Worm (Caenorhabditis elegans) whole organism, L1 larva: ENCODE measurements around the gene nspg-5.

Experiments used
- C04F5.9 ChIP-seq: sonication (generic microtip); optimal IDR thresholded peaks from 2 replicates; lab custom pipeline; 2016; ENCODE audit warnings: missing genetic modification characterization, missing compliant biosample characterization
- C16A3.4 ChIP-seq: fragments of 150-350 bp; optimal IDR thresholded peaks from 2 replicates; lab custom pipeline; 2014; ENCODE audit warnings: missing biosample characterization, missing genetic modification characterization
- aha-1 ChIP-seq: fragments of 150-350 bp; optimal IDR thresholded peaks from 2 replicates; lab custom pipeline; 2014; ENCODE audit warnings: missing biosample characterization, missing genetic modification characterization
- alr-1 ChIP-seq: fragments of 200-800 bp; sonication (Bioruptor generic); optimal IDR thresholded peaks from 2 replicates; lab custom pipeline; 2018; ENCODE audit warnings: borderline replicate concordance, mild to moderate bottlenecking, missing genetic modification characterization, missing compliant biosample characterization
- blmp-1 ChIP-seq: fragments of 150-350 bp; optimal IDR thresholded peaks from 2 replicates; lab custom pipeline; 2014; ENCODE audit warnings: missing biosample characterization, missing genetic modification characterization
- ceh-63 ChIP-seq: fragments of 200-800 bp; sonication (Bioruptor generic); optimal IDR thresholded peaks from 2 replicates; lab custom pipeline; 2018; ENCODE audit warnings: mild to moderate bottlenecking, missing genetic modification characterization, missing compliant biosample characterization
- ceh-88 ChIP-seq: fragments of 200-800 bp; sonication (Bioruptor generic); IDR thresholded peaks from 2 replicates; pipeline ENCODE4 v1.3.6; 2022; ENCODE audit warnings: missing genetic modification characterization, missing compliant biosample characterization
- ceh-90 ChIP-seq: sonication (generic microtip); optimal IDR thresholded peaks from 2 replicates; lab custom pipeline; 2016; ENCODE audit warnings: missing genetic modification characterization, missing compliant biosample characterization
- dsc-1 ChIP-seq: sonication (generic microtip); optimal IDR thresholded peaks from 2 replicates; lab custom pipeline; 2016; ENCODE audit warnings: mild to moderate bottlenecking, missing genetic modification characterization, missing compliant biosample characterization
- efl-1 ChIP-seq, 4 experiments: fragments of 150-350 bp; optimal IDR thresholded peaks in 3 of 4; peaks in 1 of 4; 1 replicate in 1 of 4; 2 replicates in 3 of 4; lab custom pipeline; 2014; ENCODE audit warnings: missing biosample characterization in 2 of 4, missing genetic modification characterization in 2 of 4, missing genetic modification reagents in 2 of 4
- egl-13 ChIP-seq: sonication (generic microtip); optimal IDR thresholded peaks from 2 replicates; lab custom pipeline; 2016; ENCODE audit warnings: missing genotype, missing genetic modification reagents, missing genetic modification characterization, missing compliant biosample characterization
- fkh-10 ChIP-seq: sonication (generic microtip); optimal IDR thresholded peaks from 2 replicates; lab custom pipeline; 2017; ENCODE audit warnings: missing biosample characterization, missing genetic modification reagents, missing genetic modification characterization
- fos-1 ChIP-seq: fragments of 150-350 bp; optimal IDR thresholded peaks from 2 replicates; lab custom pipeline; 2014; ENCODE audit warnings: missing biosample characterization, missing genetic modification characterization
- grh-1 ChIP-seq: fragments of 200-800 bp; sonication (Bioruptor generic); IDR thresholded peaks from 2 replicates; pipeline ENCODE4 v1.3.6; 2022; ENCODE audit warnings: missing genetic modification reagents, missing genetic modification characterization, missing compliant biosample characterization
- hlh-17 ChIP-seq: fragments of 200-800 bp; sonication (Bioruptor generic); optimal IDR thresholded peaks from 2 replicates; lab custom pipeline; 2018; ENCODE audit warnings: missing genetic modification characterization, mild to moderate bottlenecking, missing compliant biosample characterization, moderate library complexity, borderline replicate concordance
- hlh-4 ChIP-seq: sonication (generic microtip); optimal IDR thresholded peaks from 2 replicates; lab custom pipeline; 2016; ENCODE audit warnings: mild to moderate bottlenecking, missing genetic modification characterization, missing compliant biosample characterization
- hpl-2 ChIP-seq: fragments of 150-350 bp; optimal IDR thresholded peaks from 2 replicates; lab custom pipeline; 2014; ENCODE audit warnings: missing biosample characterization, missing genetic modification reagents, missing genetic modification characterization
- irx-1 ChIP-seq: sonication (generic microtip); optimal IDR thresholded peaks from 2 replicates; lab custom pipeline; 2016; ENCODE audit warnings: missing genetic modification characterization, missing compliant biosample characterization
- isw-1 ChIP-seq: fragments of 200-800 bp; sonication (Bioruptor generic); IDR thresholded peaks from 2 replicates; pipeline ENCODE4 v1.3.6; 2022; ENCODE audit warnings: missing genetic modification characterization, missing compliant biosample characterization
- jun-1 ChIP-seq: fragments of 150-350 bp; optimal IDR thresholded peaks from 2 replicates; lab custom pipeline; 2014; ENCODE audit warnings: missing biosample characterization, missing genetic modification reagents, missing genetic modification characterization
- lin-13 ChIP-seq: fragments of 150-350 bp; optimal IDR thresholded peaks from 2 replicates; lab custom pipeline; 2014; ENCODE audit warnings: missing biosample characterization, missing genetic modification reagents, missing genetic modification characterization
- lin-14 ChIP-seq: fragments of 200-800 bp; sonication (Bioruptor generic); optimal IDR thresholded peaks from 2 replicates; lab custom pipeline; 2018; ENCODE audit warnings: mild to moderate bottlenecking, missing genetic modification characterization, moderate library complexity, missing compliant biosample characterization
- lin-35 ChIP-seq, 2 experiments: fragments of 150-350 bp; optimal IDR thresholded peaks; 2 replicates each; lab custom pipeline; 2014; ENCODE audit warnings: missing biosample characterization in 2 of 2, missing genetic modification characterization in 2 of 2, missing genetic modification reagents in 2 of 2
- lir-3 ChIP-seq: sonication (generic microtip); optimal IDR thresholded peaks from 2 replicates; lab custom pipeline; 2016; ENCODE audit warnings: mild to moderate bottlenecking, missing genetic modification characterization, moderate library complexity, missing compliant biosample characterization; ENCODE audit not compliant: poor library complexity
- mef-2 ChIP-seq: fragments of 150-350 bp; optimal IDR thresholded peaks from 2 replicates; lab custom pipeline; 2014; ENCODE audit warnings: missing biosample characterization, missing genetic modification characterization
- nhr-19 ChIP-seq: fragments of 200-800 bp; sonication (Bioruptor generic); conservative IDR thresholded peaks from 2 replicates; pipeline ENCODE4 v1.3.6; 2022; ENCODE audit warnings: missing genetic modification characterization, missing compliant biosample characterization
- nhr-237 ChIP-seq: fragments of 150-350 bp; optimal IDR thresholded peaks from 2 replicates; lab custom pipeline; 2014; ENCODE audit warnings: missing biosample characterization, missing genetic modification characterization
- nhr-71 ChIP-seq: sonication (generic microtip); optimal IDR thresholded peaks from 2 replicates; lab custom pipeline; 2016; ENCODE audit warnings: mild to moderate bottlenecking, missing genetic modification characterization, moderate library complexity, missing compliant biosample characterization
- nhr-76 ChIP-seq: sonication (generic microtip); optimal IDR thresholded peaks from 2 replicates; lab custom pipeline; 2017; ENCODE audit warnings: missing biosample characterization, missing genetic modification characterization
- nhr-85 ChIP-seq: sonication (generic microtip); peaks from one replicate; lab custom pipeline; 2016; ENCODE audit warnings: missing genetic modification characterization, inconsistent platforms, missing compliant biosample characterization
- pax-3 ChIP-seq: fragments of 200-800 bp; sonication (Bioruptor generic); optimal IDR thresholded peaks from 2 replicates; lab custom pipeline; 2018; ENCODE audit warnings: mild to moderate bottlenecking, missing genetic modification characterization, moderate library complexity, missing compliant biosample characterization
- skn-1 ChIP-seq: fragments of 150-350 bp; optimal IDR thresholded peaks from 2 replicates; lab custom pipeline; 2014; ENCODE audit warnings: missing biosample characterization, missing genetic modification characterization
- snpc-4 ChIP-seq: fragments of 150-350 bp; optimal IDR thresholded peaks from 2 replicates; lab custom pipeline; 2014; ENCODE audit warnings: missing biosample characterization, missing genetic modification characterization
- snu-23 ChIP-seq: sonication (generic microtip); optimal IDR thresholded peaks from 2 replicates; lab custom pipeline; 2016; ENCODE audit warnings: missing genetic modification characterization, missing compliant biosample characterization
- sox-4 ChIP-seq: sonication (generic microtip); optimal IDR thresholded peaks from 2 replicates; lab custom pipeline; 2016; ENCODE audit warnings: missing genetic modification characterization, missing compliant biosample characterization
- sup-37 ChIP-seq: fragments of 200-800 bp; sonication (Bioruptor generic); optimal IDR thresholded peaks from 2 replicates; lab custom pipeline; 2018; ENCODE audit warnings: mild to moderate bottlenecking, missing genetic modification characterization, missing compliant biosample characterization
- unc-130 ChIP-seq: fragments of 150-350 bp; optimal IDR thresholded peaks from 2 replicates; lab custom pipeline; 2017; ENCODE audit warnings: missing biosample characterization, missing genetic modification characterization, inconsistent platforms
- unc-62 ChIP-seq: fragments of 150-350 bp; optimal IDR thresholded peaks from 2 replicates; lab custom pipeline; 2014; ENCODE audit warnings: missing biosample characterization, missing genetic modification reagents, missing genetic modification characterization
- xbp-1 ChIP-seq: sonication (generic microtip); optimal IDR thresholded peaks from 2 replicates; lab custom pipeline; 2016; ENCODE audit warnings: missing genetic modification characterization, missing compliant biosample characterization
- ztf-11 ChIP-seq, 2 experiments: sonication (generic microtip); optimal IDR thresholded peaks; 2 replicates each; lab custom pipeline; 2016 to 2017; ENCODE audit warnings: missing genetic modification characterization in 2 of 2, missing biosample characterization in 1 of 2, missing compliant biosample characterization in 1 of 2

Gene nspg-5

ce11 chrX:2971542-2971988 lies 10.2 kb upstream of the nspg-5 start (continued):
- TF ChIP-seq jun-1 (tag; lab: Kevin White, UChicago) = peak; percentile 71
- TF ChIP-seq ceh-88 = peak; percentile 37; the same call in 1 of the 2 replicates
- peak; percentile 74 for TF ChIP-seq lir-3 (tag; lab: Kevin White, UChicago)
- peak; percentile 71 for TF ChIP-seq nhr-19 (GFP tag; lab: Robert Waterston, UW)
- TF ChIP-seq ceh-90 (tag; lab: Kevin White, UChicago) = peak; percentile 21

- TF ChIP-seq snpc-4 (tag; lab: Kevin White, UChicago) (no peak), lin-14 (GFP tag; lab: Kevin White, UChicago) (peak; percentile 21), dsc-1 (no peak), nhr-85 (peak; percentile 56), hlh-17 (GFP tag; lab: Kevin White, UChicago) (no peak), nhr-237 (tag; lab: Kevin White, UChicago) (no peak), snu-23 (GFP tag; lab: Kevin White, UChicago) (peak; percentile 11), irx-1 (tag; lab: Kevin White, UChicago) (no peak), C16A3.4 (tag; lab: Kevin White, UChicago) (no peak), jun-1 (tag; lab: Kevin White, UChicago) (no peak), egl-13 (tag; lab: Kevin White, UChicago) (no peak), grh-1 (no peak), isw-1 (GFP tag; lab: Robert Waterston, UW) (no peak), C04F5.9 (tag; lab: Kevin White, UChicago) (no peak), lir-3 (tag; lab: Kevin White, UChicago) (peak; percentile 0), hlh-4 (tag; lab: Kevin White, UChicago) (no peak), lin-13 (GFP tag; lab: Kevin White, UChicago) (no peak), fos-1 (tag; lab: Kevin White, UChicago) (no peak), blmp-1 (peak; percentile 36), ceh-63 (GFP tag; lab: Kevin White, UChicago) (peak; percentile 41), pax-3 (tag; lab: Kevin White, UChicago) (no peak), efl-1 (optimal IDR thresholded peaks at IDR 0.05; lab: Kevin White, UChicago) (no peak), efl-1 (GFP tag; optimal IDR thresholded peaks at IDR 0.05 in 1 of 2; lab: Kevin White, UChicago) (peak in 1 of 2 experiments; percentile 88), unc-130 (tag; lab: Kevin White, UChicago) (no peak), xbp-1 (no peak), unc-62 (GFP tag; lab: Kevin White, UChicago) (no peak), lin-35 (GFP tag; optimal IDR thresholded peaks at IDR 0.05; lab: Kevin White, UChicago) (peak in 1 of 2 experiments; percentile 58), skn-1 (peak; percentile 31), ztf-11 (tag; optimal IDR thresholded peaks at IDR 0.05; lab: Kevin White, UChicago) (no peak), aha-1 (tag; lab: Kevin White, UChicago) (no peak), sup-37 (GFP tag; lab: Kevin White, UChicago) (peak; percentile 1), sox-4 (tag; lab: Kevin White, UChicago) (no peak), alr-1 (tag; lab: Kevin White, UChicago) (no peak), fkh-10 (GFP tag; lab: Kevin White, UChicago) (no peak), nhr-76 (no peak), nhr-71 (tag; lab: Kevin White, UChicago) (peak; percentile 14), hpl-2 (GFP tag; lab: Kevin White, UChicago) (no peak), mef-2 (tag; lab: Kevin White, UChicago) (no peak)
Measured at ce11 chrX:2972272-2973042, 9.4 kb upstream of the nspg-5 start.
